Worm (Caenorhabditis elegans): ENCODE data around the gene vit-5.

Gene vit-5

ce11 chrX:3380167-3380566 is 23.1 kb upstream of the vit-5 start, which contains the start of gene ZK563.7:
Gene ZK563.7, plus strand, starts transcription at chrX:3380467.
- TF ChIP-seq ceh-13 (GFP tag; optimal IDR thresholded peaks at IDR 0.05) (no peak), tbx-11 (GFP tag; IDR thresholded peaks at IDR 0.05) (no peak), F13C5.2 (tag; optimal IDR thresholded peaks at IDR 0.05) (no peak)

ce11 chrX:3385362-3385761 is 17.9 kb upstream of the vit-5 start, which contains the start of gene acp-1:
Gene acp-1, minus strand, starts transcription at chrX:3385462.
- TF ChIP-seq hmg-4 (GFP tag; optimal IDR thresholded peaks at IDR 0.05): no peak
- TF ChIP-seq pes-1 (GFP tag; IDR thresholded peaks at IDR 0.05): no peak
- TF ChIP-seq tbx-37 (GFP tag; conservative IDR thresholded peaks at IDR 0.05): no peak

- no peak for TF ChIP-seq tra-4 (tag; optimal IDR thresholded peaks at IDR 0.05)
- TF ChIP-seq ceh-13 (GFP tag; optimal IDR thresholded peaks at IDR 0.05): no peak
- no peak for TF ChIP-seq ceh-36 (tag; optimal IDR thresholded peaks at IDR 0.05)
- TF ChIP-seq tbx-37 (GFP tag; conservative IDR thresholded peaks at IDR 0.05): no peak
- no peak for TF ChIP-seq F13C5.2 (tag; optimal IDR thresholded peaks at IDR 0.05)
- no peak for TF ChIP-seq hnd-1 (tag; optimal IDR thresholded peaks at IDR 0.05)
- TF ChIP-seq tbx-11 (GFP tag; IDR thresholded peaks at IDR 0.05): no peak
- TF ChIP-seq hmbx-1 (tag; optimal IDR thresholded peaks at IDR 0.05): no peak
- TF ChIP-seq aly-1 (tag; optimal IDR thresholded peaks at IDR 0.05): no peak
- TF ChIP-seq B0310.2 (tag; optimal IDR thresholded peaks at IDR 0.05): no peak
- TF ChIP-seq scrt-1 (GFP tag; IDR thresholded peaks at IDR 0.05): no peak
- TF ChIP-seq hmg-4 (GFP tag; optimal IDR thresholded peaks at IDR 0.05): no peak
- TF ChIP-seq ama-1 (optimal IDR thresholded peaks at IDR 0.05): no peak
- no peak for TF ChIP-seq pes-1 (GFP tag; IDR thresholded peaks at IDR 0.05)
- no peak for TF ChIP-seq flt-1 (GFP tag; IDR thresholded peaks at IDR 0.05)
- TF ChIP-seq sea-1 (GFP tag; conservative IDR thresholded peaks at IDR 0.05): no peak
- no peak for TF ChIP-seq ets-7 (tag; optimal IDR thresholded peaks at IDR 0.05)
Observed at ce11 chrX:3393562-3393961, 9.7 kb upstream of the vit-5 start, which contains the start of gene slcf-2. Gene slcf-2, plus strand, starts transcription at chrX:3393862.

ce11 chrX:3396735-3397134 is 6.5 kb upstream of the vit-5 start:
- TF ChIP-seq aly-1 (tag; optimal IDR thresholded peaks at IDR 0.05) (no peak), hmg-4 (GFP tag; optimal IDR thresholded peaks at IDR 0.05) (no peak), tra-4 (tag; optimal IDR thresholded peaks at IDR 0.05) (no peak), ceh-36 (tag; optimal IDR thresholded peaks at IDR 0.05) (no peak)

- TF ChIP-seq hmbx-1 (tag; optimal IDR thresholded peaks at IDR 0.05) (no peak), B0310.2 (tag; optimal IDR thresholded peaks at IDR 0.05) (no peak), ceh-13 (GFP tag; optimal IDR thresholded peaks at IDR 0.05) (no peak), hmg-4 (GFP tag; optimal IDR thresholded peaks at IDR 0.05) (no peak), tra-4 (tag; optimal IDR thresholded peaks at IDR 0.05) (no peak), ets-7 (tag; optimal IDR thresholded peaks at IDR 0.05) (no peak), sea-1 (GFP tag; conservative IDR thresholded peaks at IDR 0.05) (no peak), scrt-1 (GFP tag; IDR thresholded peaks at IDR 0.05) (no peak), flt-1 (GFP tag; IDR thresholded peaks at IDR 0.05) (no peak), ama-1 (optimal IDR thresholded peaks at IDR 0.05) (no peak), ceh-36 (tag; optimal IDR thresholded peaks at IDR 0.05) (no peak), tbx-11 (GFP tag; IDR thresholded peaks at IDR 0.05) (no peak)
Observed at ce11 chrX:3399917-3400316, 3.4 kb upstream of the vit-5 start, which contains the start of gene cht-1. Gene cht-1, minus strand, starts transcription at chrX:3400017.

- TF ChIP-seq F13C5.2 (tag; optimal IDR thresholded peaks at IDR 0.05) (no peak), hmbx-1 (tag; optimal IDR thresholded peaks at IDR 0.05) (no peak)
Observed at ce11 chrX:3400387-3400786, 2.9 kb upstream of the vit-5 start.

ce11 chrX:3401701-3402100 is 1.6 kb upstream of the vit-5 start, which contains the start of gene C04F6.9:
Gene C04F6.9, plus strand, starts transcription at chrX:3402001.
- TF ChIP-seq tra-4 (tag; optimal IDR thresholded peaks at IDR 0.05): no peak
- no peak for TF ChIP-seq ceh-36 (tag; optimal IDR thresholded peaks at IDR 0.05)
- no peak for TF ChIP-seq scrt-1 (GFP tag; IDR thresholded peaks at IDR 0.05)
- TF ChIP-seq pes-1 (GFP tag; IDR thresholded peaks at IDR 0.05): no peak
- no peak for TF ChIP-seq B0310.2 (tag; optimal IDR thresholded peaks at IDR 0.05)
- no peak for TF ChIP-seq ets-7 (tag; optimal IDR thresholded peaks at IDR 0.05)
- TF ChIP-seq sea-1 (GFP tag; conservative IDR thresholded peaks at IDR 0.05): no peak
- no peak for TF ChIP-seq aly-1 (tag; optimal IDR thresholded peaks at IDR 0.05)
- TF ChIP-seq ama-1 (optimal IDR thresholded peaks at IDR 0.05): no peak
- no peak for TF ChIP-seq ceh-13 (GFP tag; optimal IDR thresholded peaks at IDR 0.05)
- TF ChIP-seq F13C5.2 (tag; optimal IDR thresholded peaks at IDR 0.05): no peak
- TF ChIP-seq tbx-37 (GFP tag; conservative IDR thresholded peaks at IDR 0.05): no peak
- no peak for TF ChIP-seq tbx-11 (GFP tag; IDR thresholded peaks at IDR 0.05)
- TF ChIP-seq hmbx-1 (tag; optimal IDR thresholded peaks at IDR 0.05): no peak
- TF ChIP-seq hmg-4 (GFP tag; optimal IDR thresholded peaks at IDR 0.05): no peak
- no peak for TF ChIP-seq hnd-1 (tag; optimal IDR thresholded peaks at IDR 0.05)
- no peak for TF ChIP-seq flt-1 (GFP tag; IDR thresholded peaks at IDR 0.05)

- TF ChIP-seq hmg-4 (GFP tag; optimal IDR thresholded peaks at IDR 0.05) (no peak), tbx-37 (GFP tag; conservative IDR thresholded peaks at IDR 0.05) (no peak), ceh-13 (GFP tag; optimal IDR thresholded peaks at IDR 0.05) (no peak), hnd-1 (tag; optimal IDR thresholded peaks at IDR 0.05) (no peak), scrt-1 (GFP tag; IDR thresholded peaks at IDR 0.05) (no peak), B0310.2 (tag; optimal IDR thresholded peaks at IDR 0.05) (no peak), flt-1 (GFP tag; IDR thresholded peaks at IDR 0.05) (no peak), F13C5.2 (tag; optimal IDR thresholded peaks at IDR 0.05) (no peak)
Observed at ce11 chrX:3408717-3409303, 5.5 kb downstream of the vit-5 start.
